Worm (Caenorhabditis elegans) whole organism, early embryonic: ENCODE data around the gene C06B8.2.

ENCODE experiments used
- B0310.2 ChIP-seq: sonication (generic microtip); optimal IDR thresholded peaks from 2 replicates; lab custom pipeline; 2016; ENCODE audit warnings: mild to moderate bottlenecking, missing genetic modification characterization, missing compliant biosample characterization
- F13C5.2 ChIP-seq: sonication (generic microtip); optimal IDR thresholded peaks from 2 replicates; lab custom pipeline; 2017; ENCODE audit warnings: mild to moderate bottlenecking, missing genetic modification characterization, inconsistent platforms, missing compliant biosample characterization
- aly-1 ChIP-seq: sonication (generic microtip); optimal IDR thresholded peaks from 2 replicates; lab custom pipeline; 2016; ENCODE audit warnings: missing genetic modification characterization, missing compliant biosample characterization
- ama-1 ChIP-seq: fragments of 150-350 bp; optimal IDR thresholded peaks from 2 replicates; lab custom pipeline; 2014
- ceh-36 ChIP-seq: sonication (generic microtip); optimal IDR thresholded peaks from 2 replicates; lab custom pipeline; 2016; ENCODE audit warnings: missing genetic modification characterization, inconsistent platforms, missing compliant biosample characterization
- flt-1 ChIP-seq: fragments of 200-800 bp; sonication (Bioruptor generic); IDR thresholded peaks from 2 replicates; pipeline ENCODE4 v1.3.6; 2022; ENCODE audit warnings: missing genetic modification characterization, missing compliant biosample characterization
- hmbx-1 ChIP-seq: sonication (generic microtip); optimal IDR thresholded peaks from 2 replicates; lab custom pipeline; 2016; ENCODE audit warnings: mild to moderate bottlenecking, missing genetic modification characterization, missing compliant biosample characterization
- hmg-4 ChIP-seq: fragments of 200-800 bp; sonication (Bioruptor generic); optimal IDR thresholded peaks from 2 replicates; lab custom pipeline; 2018; ENCODE audit warnings: mild to moderate bottlenecking, missing genetic modification characterization, missing compliant biosample characterization
- hnd-1 ChIP-seq: sonication (generic microtip); optimal IDR thresholded peaks from 2 replicates; lab custom pipeline; 2016; ENCODE audit warnings: missing genetic modification characterization, missing compliant biosample characterization
- scrt-1 ChIP-seq: fragments of 200-800 bp; sonication (Bioruptor generic); IDR thresholded peaks from 2 replicates; pipeline ENCODE4 v1.3.6; 2022; ENCODE audit warnings: missing genetic modification characterization, missing compliant biosample characterization
- sea-1 ChIP-seq: fragments of 200-800 bp; sonication (Bioruptor generic); conservative IDR thresholded peaks from 2 replicates; pipeline ENCODE4 v1.3.6; 2022; ENCODE audit warnings: missing genetic modification characterization, missing compliant biosample characterization
- tra-4 ChIP-seq: sonication (generic microtip); optimal IDR thresholded peaks from 2 replicates; lab custom pipeline; 2017; ENCODE audit warnings: missing genetic modification characterization, missing compliant biosample characterization

- TF ChIP-seq F13C5.2 (tag; lab: Kevin White, UChicago) (no peak), flt-1 (GFP tag; lab: Robert Waterston, UW) (no peak), ama-1 (lab: Kevin White, UChicago) (no peak), B0310.2 (tag; lab: Kevin White, UChicago) (no peak), scrt-1 (GFP tag; lab: Robert Waterston, UW) (no peak), hmg-4 (GFP tag; lab: Kevin White, UChicago) (no peak), sea-1 (no peak), tra-4 (tag; lab: Kevin White, UChicago) (no peak), hmbx-1 (tag; lab: Kevin White, UChicago) (no peak), ceh-36 (tag; lab: Kevin White, UChicago) (no peak), aly-1 (tag; lab: Kevin White, UChicago) (no peak), hnd-1 (tag; lab: Kevin White, UChicago) (no peak)
These were observed 34.4 kb downstream of the C06B8.2 start, which contains the start of gene T26H5.11 for ce11 chrV:15444188-15444587.
